Fruit fly (Drosophila melanogaster) whole organism, embryonic: ENCODE results near the gene ATPsyngamma.

Experiments used
- B-H1 ChIP-seq: fragments of 200-800 bp; sonication (Bioruptor generic); IDR thresholded peaks from 3 replicates; pipeline ENCODE4 v1.3.6; 2022; ENCODE audit warnings: missing biosample characterization, missing genetic modification characterization
- BEAF-32 ChIP-seq: fragments of 200-800 bp; sonication (Bioruptor generic); optimal IDR thresholded peaks from 3 replicates; lab custom pipeline; 2017; ENCODE audit warnings: missing biosample characterization, missing genetic modification characterization, mild to moderate bottlenecking, moderate library complexity, missing genetic modification reagents
- Blimp-1 ChIP-seq: fragments of 200-800 bp; sonication (Bioruptor generic); optimal IDR thresholded peaks from 3 replicates; lab custom pipeline; 2018; ENCODE audit warnings: missing biosample characterization, missing genetic modification characterization, mild to moderate bottlenecking, moderate library complexity, missing genetic modification reagents
- CG10565 ChIP-seq: fragments of 200-800 bp; sonication (Bioruptor generic); optimal IDR thresholded peaks from 3 replicates; lab custom pipeline; 2016; ENCODE audit warnings: missing biosample characterization, mild to moderate bottlenecking, missing genetic modification characterization
- CG11504 ChIP-seq: fragments of 200-800 bp; sonication (Bioruptor generic); optimal IDR thresholded peaks from 3 replicates; lab custom pipeline; 2019; ENCODE audit warnings: missing biosample characterization, mild to moderate bottlenecking, missing genetic modification characterization, moderate library complexity
- CG12769 ChIP-seq: fragments of 200-800 bp; sonication (Bioruptor generic); optimal IDR thresholded peaks from 2 replicates; lab custom pipeline; 2019; ENCODE audit warnings: missing biosample characterization, mild to moderate bottlenecking, missing genetic modification characterization, moderate library complexity
- CG15479 ChIP-seq: fragments of 200-800 bp; sonication (Bioruptor generic); optimal IDR thresholded peaks from 3 replicates; lab custom pipeline; 2019; ENCODE audit warnings: missing biosample characterization, mild to moderate bottlenecking, missing genetic modification characterization, moderate library complexity
- CG16779 ChIP-seq: fragments of 200-800 bp; sonication (Bioruptor generic); IDR thresholded peaks from 2 replicates; pipeline ENCODE4 v1.3.6; 2022; ENCODE audit warnings: missing biosample characterization, missing genetic modification characterization
- CG17612 ChIP-seq: fragments of 200-800 bp; sonication (Bioruptor generic); IDR thresholded peaks from 2 replicates; pipeline ENCODE4 v1.3.6; 2022; ENCODE audit warnings: missing biosample characterization, missing genetic modification characterization
- CG2120 ChIP-seq: fragments of 200-800 bp; sonication (Bioruptor generic); optimal IDR thresholded peaks from 3 replicates; lab custom pipeline; 2016; ENCODE audit warnings: missing biosample characterization, missing genetic modification characterization
- CG30403 ChIP-seq: fragments of 200-800 bp; sonication (Bioruptor generic); optimal IDR thresholded peaks from 3 replicates; lab custom pipeline; 2016; ENCODE audit warnings: missing biosample characterization, missing genetic modification characterization
- CG31224 ChIP-seq: fragments of 200-800 bp; sonication (Bioruptor generic); IDR thresholded peaks from 2 replicates; pipeline ENCODE4 v1.3.6; 2022; ENCODE audit warnings: missing biosample characterization, missing genetic modification characterization
- CG31441 ChIP-seq: fragments of 200-800 bp; sonication (Bioruptor generic); IDR thresholded peaks from 2 replicates; pipeline ENCODE4 v1.3.6; 2022; ENCODE audit warnings: missing biosample characterization, missing genetic modification characterization
- CG8765 ChIP-seq: fragments of 200-800 bp; sonication (Bioruptor generic); IDR thresholded peaks from 2 replicates; pipeline ENCODE4 v1.3.6; 2022; ENCODE audit warnings: missing biosample characterization, missing genetic modification characterization
- CG9437 ChIP-seq: fragments of 200-800 bp; sonication (Bioruptor generic); optimal IDR thresholded peaks from 2 replicates; lab custom pipeline; 2018; ENCODE audit warnings: missing biosample characterization, mild to moderate bottlenecking, missing genetic modification characterization
- CG9609 ChIP-seq: fragments of 200-800 bp; sonication (Bioruptor generic); optimal IDR thresholded peaks from 3 replicates; lab custom pipeline; 2016; ENCODE audit warnings: missing biosample characterization, missing genetic modification characterization
- CG9932 ChIP-seq: fragments of 200-800 bp; sonication (Bioruptor generic); IDR thresholded peaks from 2 replicates; pipeline ENCODE4 v1.3.6; 2022; ENCODE audit warnings: missing biosample characterization, missing genetic modification characterization
- Dfd ChIP-seq, 2 experiments: fragments of >200 bp; optimal IDR thresholded peaks; 2 replicates each; lab custom pipeline; 2017; ENCODE audit warnings: missing biosample characterization in 2 of 2, missing genetic modification characterization in 2 of 2
- Gug ChIP-seq: fragments of 200-800 bp; sonication (Bioruptor generic); IDR thresholded peaks from 4 replicates; pipeline ENCODE4 v1.3.6; 2022; ENCODE audit warnings: missing biosample characterization, missing genetic modification characterization
- Hmr ChIP-seq: fragments of 200-800 bp; sonication (Bioruptor generic); optimal IDR thresholded peaks from 3 replicates; lab custom pipeline; 2017; ENCODE audit warnings: mild to moderate bottlenecking, missing biosample characterization, missing genetic modification reagents, missing genetic modification characterization
- NK7.1 ChIP-seq: fragments of 200-800 bp; sonication (Bioruptor generic); optimal IDR thresholded peaks from 3 replicates; lab custom pipeline; 2016; ENCODE audit warnings: missing biosample characterization, missing genetic modification characterization
- NfI ChIP-seq: fragments of 200-800 bp; sonication (Bioruptor generic); optimal IDR thresholded peaks from 3 replicates; lab custom pipeline; 2018; ENCODE audit warnings: missing biosample characterization, mild to moderate bottlenecking, missing genetic modification characterization, moderate library complexity
- Opbp ChIP-seq: fragments of 200-800 bp; sonication (Bioruptor generic); IDR thresholded peaks from 3 replicates; pipeline ENCODE4 v1.3.6; 2022; ENCODE audit warnings: missing biosample characterization, missing genetic modification characterization; ENCODE audit not compliant: partially characterized antibody
- Ravus ChIP-seq: fragments of 200-800 bp; sonication (Bioruptor generic); IDR thresholded peaks from 2 replicates; pipeline ENCODE4 v1.3.6; 2022; ENCODE audit warnings: missing biosample characterization, missing genetic modification characterization
- Rfx ChIP-seq: fragments of 200-800 bp; sonication (Bioruptor generic); IDR thresholded peaks from 2 replicates; pipeline ENCODE4 v1.3.6; 2022; ENCODE audit warnings: missing biosample characterization, missing genetic modification characterization
- Sox100B ChIP-seq: fragments of 200-800 bp; sonication (Bioruptor generic); optimal IDR thresholded peaks from 3 replicates; lab custom pipeline; 2018; ENCODE audit warnings: missing biosample characterization, mild to moderate bottlenecking, missing genetic modification characterization
- Sox102F ChIP-seq: fragments of 200-800 bp; sonication (Bioruptor generic); optimal IDR thresholded peaks from 2 replicates; lab custom pipeline; 2018; ENCODE audit warnings: missing biosample characterization, mild to moderate bottlenecking, missing genetic modification characterization, moderate library complexity
- Spps ChIP-seq: fragments of 200-800 bp; sonication (Bioruptor generic); optimal IDR thresholded peaks from 2 replicates; lab custom pipeline; 2018; ENCODE audit warnings: missing biosample characterization, mild to moderate bottlenecking, missing genetic modification characterization
- Ssrp ChIP-seq: fragments of 200-800 bp; sonication (Bioruptor generic); optimal IDR thresholded peaks from 2 replicates; lab custom pipeline; 2018; ENCODE audit warnings: missing biosample characterization, mild to moderate bottlenecking, missing genetic modification characterization, moderate library complexity
- ase ChIP-seq: fragments of 200-800 bp; sonication (Bioruptor generic); IDR thresholded peaks from 3 replicates; pipeline ENCODE4 v1.3.6; 2022; ENCODE audit warnings: missing biosample characterization, missing genetic modification characterization
- ash1 ChIP-seq: fragments of 200-800 bp; sonication (Bioruptor generic); optimal IDR thresholded peaks from 2 replicates; lab custom pipeline; 2018; ENCODE audit warnings: missing biosample characterization, mild to moderate bottlenecking, missing genetic modification characterization
- bigmax ChIP-seq: fragments of 200-800 bp; sonication (Bioruptor generic); optimal IDR thresholded peaks from 2 replicates; lab custom pipeline; 2018; ENCODE audit warnings: missing biosample characterization, mild to moderate bottlenecking, missing genetic modification characterization
- chn ChIP-seq: fragments of 200-800 bp; sonication (Bioruptor generic); optimal IDR thresholded peaks from 2 replicates; lab custom pipeline; 2016; ENCODE audit warnings: missing biosample characterization, missing genetic modification characterization
- cwo ChIP-seq: fragments of 200-800 bp; sonication (Bioruptor generic); optimal IDR thresholded peaks from 3 replicates; lab custom pipeline; 2017; ENCODE audit warnings: missing biosample characterization, missing genetic modification characterization, mild to moderate bottlenecking, moderate library complexity, missing genetic modification reagents
- gem ChIP-seq: fragments of 200-800 bp; sonication (Bioruptor generic); optimal IDR thresholded peaks from 2 replicates; lab custom pipeline; 2019; ENCODE audit warnings: missing biosample characterization, mild to moderate bottlenecking, missing genetic modification characterization, moderate library complexity
- grau ChIP-seq: fragments of 200-800 bp; optimal IDR thresholded peaks from 3 replicates; lab custom pipeline; 2019; ENCODE audit warnings: missing biosample characterization, mild to moderate bottlenecking, missing genetic modification characterization, moderate library complexity
- hkb ChIP-seq, 2 experiments: fragments of 200-800 bp in 1 of 2; fragments of >200 bp in 1 of 2; sonication (Bioruptor generic) in 1 of 2; IDR thresholded peaks in 1 of 2; optimal IDR thresholded peaks in 1 of 2; 2 replicates each; pipeline versions ENCODE4 v1.3.6 to Lab custom; 2017 to 2022; ENCODE audit warnings: missing biosample characterization in 1 of 2, missing genetic modification characterization in 1 of 2
- hth ChIP-seq: fragments of >200 bp; optimal IDR thresholded peaks from 2 replicates; lab custom pipeline; 2017; ENCODE audit warnings: inconsistent platforms
- knrl ChIP-seq: fragments of 200-800 bp; sonication (Bioruptor generic); IDR thresholded peaks from 3 replicates; pipeline ENCODE4 v1.3.6; 2022; ENCODE audit warnings: missing biosample characterization, missing genetic modification characterization; ENCODE audit not compliant: partially characterized antibody
- mam ChIP-seq: fragments of 200-800 bp; sonication (Bioruptor generic); optimal IDR thresholded peaks from 3 replicates; lab custom pipeline; 2016; ENCODE audit warnings: missing biosample characterization, missing genetic modification characterization
- mld ChIP-seq: fragments of 200-800 bp; sonication (Bioruptor generic); IDR thresholded peaks from 3 replicates; pipeline ENCODE4 v1.3.6; 2022; ENCODE audit warnings: missing biosample characterization, missing genetic modification characterization; ENCODE audit not compliant: partially characterized antibody
- p53 ChIP-seq: fragments of 200-800 bp; sonication (Bioruptor generic); optimal IDR thresholded peaks from 2 replicates; lab custom pipeline; 2016; ENCODE audit warnings: missing biosample characterization, missing genetic modification characterization
- row ChIP-seq: fragments of 200-800 bp; sonication (Bioruptor generic); IDR thresholded peaks from 3 replicates; pipeline ENCODE4 v1.3.6; 2022; ENCODE audit warnings: missing biosample characterization, missing genetic modification characterization
- sc ChIP-seq, 3 experiments: fragments of >200 bp in 2 of 3; fragments of 200-800 bp in 1 of 3; sonication (Bioruptor generic) in 1 of 3; optimal IDR thresholded peaks; 2 replicates in 2 of 3; 3 replicates in 1 of 3; lab custom pipeline; 2017; ENCODE audit warnings: mild to moderate bottlenecking in 1 of 3, missing biosample characterization in 1 of 3, missing genetic modification characterization in 1 of 3, missing genetic modification reagents in 1 of 3
- slbo ChIP-seq: fragments of 200-800 bp; sonication (Bioruptor generic); IDR thresholded peaks from 2 replicates; pipeline ENCODE4 v1.3.6; 2022; ENCODE audit warnings: missing biosample characterization, missing genetic modification characterization
- stwl ChIP-seq: fragments of 200-800 bp; sonication (Bioruptor generic); optimal IDR thresholded peaks from 3 replicates; lab custom pipeline; 2018; ENCODE audit warnings: missing biosample characterization, mild to moderate bottlenecking, missing genetic modification characterization, moderate library complexity
- toy ChIP-seq: fragments of 200-800 bp; sonication (Bioruptor generic); IDR thresholded peaks from 2 replicates; pipeline ENCODE4 v1.3.6; 2022; ENCODE audit warnings: missing biosample characterization, missing genetic modification characterization
- wek ChIP-seq: fragments of 200-800 bp; sonication (Bioruptor generic); optimal IDR thresholded peaks from 3 replicates; lab custom pipeline; 2018; ENCODE audit warnings: missing biosample characterization, mild to moderate bottlenecking, missing genetic modification characterization, moderate library complexity

Gene ATPsyngamma

dm6 chr3R:29763154-29763553, 14.2 kb upstream of the ATPsyngamma start (continued):
- TF ChIP-seq sc (optimal IDR thresholded peaks at IDR 0.05; lab: Kevin White, UChicago) = no peak
- TF ChIP-seq sc (GFP tag; optimal IDR thresholded peaks at IDR 0.05; lab: Kevin White, UChicago) = peak; percentile 2
- no peak for TF ChIP-seq cwo
- peak; percentile 32 for TF ChIP-seq CG9609
- TF ChIP-seq NfI (GFP tag; lab: Kevin White, UChicago) = peak; percentile 16

- TF ChIP-seq CG8765 (GFP tag; lab: Robert Waterston, UW) (no peak), slbo (peak; percentile 12; the same call in 1 of the 2 replicates), CG11504 (peak; percentile 7), CG31224 (GFP tag; lab: Robert Waterston, UW) (no peak), BEAF-32 (GFP tag; lab: Kevin White, UChicago) (no peak), toy (GFP tag; lab: Robert Waterston, UW) (no peak), hkb (optimal IDR thresholded peaks at IDR 0.05; lab: Kevin White, UChicago) (no peak), hkb (GFP tag; IDR thresholded peaks at IDR 0.05; lab: Robert Waterston, UW) (0 out of 2 replicates have a peak, but pooled peaks have one; percentile 19), B-H1 (no peak), gem (peak; percentile 7), CG30403 (peak; percentile 7)
Observed at dm6 chr3R:29762297-29762696, 13.3 kb upstream of the ATPsyngamma start.

dm6 chr3R:29761569-29761968, 12.6 kb upstream of the ATPsyngamma start:
- TF ChIP-seq CG9932 (GFP tag; lab: Robert Waterston, UW) = peak; percentile 45
- no peak for TF ChIP-seq CG9437
- no peak for TF ChIP-seq ash1
- TF ChIP-seq Ssrp = no peak
- TF ChIP-seq stwl (tag; lab: Kevin White, UChicago) = no peak
- TF ChIP-seq mam = no peak
- TF ChIP-seq row (GFP tag; lab: Robert Waterston, UW) = peak; percentile 55; the same call in 2 of the 3 replicates
- peak; percentile 25; the same call in 1 of the 2 replicates for TF ChIP-seq Rfx
- TF ChIP-seq Gug (GFP tag; lab: Robert Waterston, UW) = no peak
- TF ChIP-seq gem = peak; percentile 26
- no peak for TF ChIP-seq CG10565 (GFP tag; lab: Kevin White, UChicago)
- no peak for TF ChIP-seq Dfd (GFP tag; optimal IDR thresholded peaks at IDR 0.05; lab: Kevin White, UChicago)
- no peak for TF ChIP-seq p53 (GFP tag; lab: Kevin White, UChicago)
- TF ChIP-seq CG17612 (GFP tag; lab: Robert Waterston, UW) = no peak
- no peak for TF ChIP-seq Ravus
- TF ChIP-seq Sox102F (GFP tag; lab: Kevin White, UChicago) = no peak
- TF ChIP-seq CG2120 (GFP tag; lab: Kevin White, UChicago) = no peak
- TF ChIP-seq CG31441 (GFP tag; lab: Robert Waterston, UW) = no peak
- TF ChIP-seq Hmr (GFP tag; lab: Kevin White, UChicago) = no peak
- no peak for TF ChIP-seq mld
- no peak for TF ChIP-seq knrl
- TF ChIP-seq wek (GFP tag; lab: Kevin White, UChicago) = no peak
- no peak for TF ChIP-seq CG16779 (GFP tag; lab: Robert Waterston, UW)
- TF ChIP-seq hth = no peak
- no peak for TF ChIP-seq Spps (tag; lab: Kevin White, UChicago)
- no peak for TF ChIP-seq Sox100B (GFP tag; lab: Kevin White, UChicago)
- TF ChIP-seq Blimp-1 (GFP tag; lab: Kevin White, UChicago) = no peak
- no peak for TF ChIP-seq ase (GFP tag; lab: Robert Waterston, UW)
- TF ChIP-seq CG15479 (GFP tag; lab: Kevin White, UChicago) = no peak
- no peak for TF ChIP-seq chn (GFP tag; lab: Kevin White, UChicago)
- peak; percentile 9 for TF ChIP-seq grau
- TF ChIP-seq Opbp (GFP tag; lab: Robert Waterston, UW) = no peak
- TF ChIP-seq CG12769 (tag; lab: Kevin White, UChicago) = no peak
- no peak for TF ChIP-seq bigmax (GFP tag; lab: Kevin White, UChicago)
- no peak for TF ChIP-seq NK7.1 (GFP tag; lab: Kevin White, UChicago)
